Fruit fly (Drosophila melanogaster) whole organism, embryonic: Measurements from ENCODE around the gene Xe7.

Source experiments
- Bgb ChIP-seq: fragments of 200-800 bp; sonication (Bioruptor generic); IDR thresholded peaks from 2 replicates; pipeline ENCODE4 v1.3.6; 2022; ENCODE audit warnings: missing biosample characterization, missing genetic modification characterization; ENCODE audit not compliant: partially characterized antibody
- CG13624 ChIP-seq: fragments of 200-800 bp; sonication (Bioruptor generic); optimal IDR thresholded peaks from 2 replicates; lab custom pipeline; 2016; ENCODE audit warnings: missing biosample characterization, missing genetic modification characterization
- CG1529 ChIP-seq: fragments of 200-800 bp; sonication (Bioruptor generic); optimal IDR thresholded peaks from 3 replicates; lab custom pipeline; 2018; ENCODE audit warnings: missing biosample characterization, missing genetic modification characterization
- CG1603 ChIP-seq: fragments of 200-800 bp; sonication (Bioruptor generic); optimal IDR thresholded peaks from 2 replicates; lab custom pipeline; 2019; ENCODE audit warnings: missing biosample characterization, mild to moderate bottlenecking, missing genetic modification characterization, moderate library complexity
- CG1792 ChIP-seq: fragments of 200-800 bp; sonication (Bioruptor generic); optimal IDR thresholded peaks from 2 replicates; lab custom pipeline; 2016; ENCODE audit warnings: missing biosample characterization, missing genetic modification characterization
- CG18599 ChIP-seq: fragments of 200-800 bp; sonication (Bioruptor generic); optimal IDR thresholded peaks from 3 replicates; lab custom pipeline; 2017; ENCODE audit warnings: missing biosample characterization, missing genetic modification characterization, mild to moderate bottlenecking, moderate library complexity, missing genetic modification reagents
- CG18764 ChIP-seq: fragments of 200-800 bp; sonication (Bioruptor generic); optimal IDR thresholded peaks from 3 replicates; lab custom pipeline; 2016; ENCODE audit warnings: missing biosample characterization, missing genetic modification characterization
- CG2712 ChIP-seq: fragments of 200-800 bp; optimal IDR thresholded peaks from 3 replicates; lab custom pipeline; 2019; ENCODE audit warnings: missing biosample characterization, mild to moderate bottlenecking, missing genetic modification characterization, moderate library complexity
- CG3995 ChIP-seq: fragments of 200-800 bp; sonication (Bioruptor generic); optimal IDR thresholded peaks from 3 replicates; lab custom pipeline; 2016; ENCODE audit warnings: missing biosample characterization, missing genetic modification characterization
- CG42726 ChIP-seq: fragments of 200-800 bp; sonication (Bioruptor generic); IDR thresholded peaks from 2 replicates; pipeline ENCODE4 v1.3.6; 2022; ENCODE audit warnings: missing biosample characterization, missing genetic modification characterization; ENCODE audit not compliant: partially characterized antibody
- CG4730 ChIP-seq: fragments of 200-800 bp; sonication (Bioruptor generic); IDR thresholded peaks from 2 replicates; pipeline ENCODE4 v1.3.6; 2022; ENCODE audit warnings: missing biosample characterization, missing genetic modification characterization
- CG6689 ChIP-seq: fragments of 200-800 bp; sonication (Bioruptor generic); IDR thresholded peaks from 2 replicates; pipeline ENCODE4 v1.3.6; 2022; ENCODE audit warnings: missing biosample characterization, missing genetic modification characterization
- CG8290 ChIP-seq, 3 experiments: fragments of 200-800 bp; sonication (Bioruptor generic); optimal IDR thresholded peaks; 2 replicates each; lab custom pipeline; 2016 to 2019; ENCODE audit warnings: missing biosample characterization in 3 of 3, missing genetic modification characterization in 3 of 3, mild to moderate bottlenecking in 2 of 3, moderate library complexity in 1 of 3
- CG8924 ChIP-seq: fragments of 200-800 bp; optimal IDR thresholded peaks from 3 replicates; lab custom pipeline; 2019; ENCODE audit warnings: missing biosample characterization, mild to moderate bottlenecking, missing genetic modification characterization, moderate library complexity
- CG9727 ChIP-seq: fragments of 200-800 bp; sonication (Bioruptor generic); optimal IDR thresholded peaks from 3 replicates; lab custom pipeline; 2017; ENCODE audit warnings: missing biosample characterization, mild to moderate bottlenecking, missing genetic modification characterization
- CG9932 ChIP-seq: fragments of 200-800 bp; sonication (Bioruptor generic); IDR thresholded peaks from 2 replicates; pipeline ENCODE4 v1.3.6; 2022; ENCODE audit warnings: missing biosample characterization, missing genetic modification characterization
- CoRest ChIP-seq: fragments of 200-800 bp; sonication (Bioruptor generic); optimal IDR thresholded peaks from 3 replicates; lab custom pipeline; 2018; ENCODE audit warnings: missing biosample characterization, mild to moderate bottlenecking, missing genetic modification characterization, moderate library complexity
- E2f1 ChIP-seq: fragments of 200-800 bp; sonication (Bioruptor generic); IDR thresholded peaks from 2 replicates; pipeline ENCODE4 v1.3.6; 2022; ENCODE audit warnings: missing biosample characterization, missing genetic modification characterization
- E2f2 ChIP-seq: fragments of 200-800 bp; sonication (Bioruptor generic); IDR thresholded peaks from 2 replicates; pipeline ENCODE4 v1.3.6; 2022; ENCODE audit warnings: missing biosample characterization, missing genetic modification characterization
- MBD-R2 ChIP-seq: fragments of 200-800 bp; sonication (Bioruptor generic); IDR thresholded peaks from 2 replicates; pipeline ENCODE4 v1.3.6; 2022; ENCODE audit warnings: missing biosample characterization, missing genetic modification characterization
- MTF-1 ChIP-seq: fragments of 200-800 bp; sonication (Bioruptor generic); optimal IDR thresholded peaks from 2 replicates; lab custom pipeline; 2018; ENCODE audit warnings: missing biosample characterization, mild to moderate bottlenecking, missing genetic modification characterization, borderline replicate concordance
- Pdp1 ChIP-seq, 2 experiments: fragments of 200-800 bp; sonication (Bioruptor generic); optimal IDR thresholded peaks; 3 replicates each; lab custom pipeline; 2016; ENCODE audit warnings: missing biosample characterization in 2 of 2, missing genetic modification characterization in 2 of 2, mild to moderate bottlenecking in 1 of 2, moderate library complexity in 1 of 2
- amos ChIP-seq: fragments of 200-800 bp; sonication (Bioruptor generic); IDR thresholded peaks from 2 replicates; pipeline ENCODE4 v1.3.6; 2022; ENCODE audit warnings: missing biosample characterization, missing genetic modification characterization; ENCODE audit not compliant: partially characterized antibody
- ato ChIP-seq: fragments of 200-800 bp; sonication (Bioruptor generic); IDR thresholded peaks from 2 replicates; pipeline ENCODE4 v1.3.6; 2022; ENCODE audit warnings: missing biosample characterization, missing genetic modification characterization; ENCODE audit not compliant: partially characterized antibody
- bab2 ChIP-seq: fragments of 200-800 bp; sonication (Bioruptor generic); optimal IDR thresholded peaks from 2 replicates; lab custom pipeline; 2016; ENCODE audit warnings: missing biosample characterization, missing genetic modification characterization
- bbx ChIP-seq: fragments of 200-800 bp; sonication (Bioruptor generic); IDR thresholded peaks from 2 replicates; pipeline ENCODE4 v1.3.6; 2022; ENCODE audit warnings: missing biosample characterization, missing genetic modification characterization; ENCODE audit not compliant: partially characterized antibody
- chinmo ChIP-seq: fragments of 200-800 bp; sonication (Bioruptor generic); IDR thresholded peaks from 4 replicates; pipeline ENCODE4 v1.3.6; 2022; ENCODE audit warnings: missing biosample characterization, missing genetic modification characterization; ENCODE audit not compliant: partially characterized antibody
- dpn ChIP-seq, 2 experiments: fragments of 200-800 bp; sonication (Bioruptor generic); optimal IDR thresholded peaks; 3 replicates each; lab custom pipeline; 2016; ENCODE audit warnings: missing biosample characterization in 2 of 2, missing genetic modification characterization in 2 of 2
- dysf ChIP-seq: fragments of 200-800 bp; sonication (Bioruptor generic); IDR thresholded peaks from 3 replicates; pipeline ENCODE4 v1.3.6; 2022; ENCODE audit warnings: missing biosample characterization, missing genetic modification characterization
- hbn ChIP-seq: fragments of 200-800 bp; sonication (Bioruptor generic); IDR thresholded peaks from 2 replicates; pipeline ENCODE4 v1.3.6; 2022; ENCODE audit warnings: missing biosample characterization, missing genetic modification characterization; ENCODE audit not compliant: partially characterized antibody
- inv ChIP-seq: fragments of 200-800 bp; sonication (Bioruptor generic); IDR thresholded peaks from 2 replicates; pipeline ENCODE4 v1.3.6; 2022; ENCODE audit warnings: missing biosample characterization, missing genetic modification characterization; ENCODE audit not compliant: partially characterized antibody
- nerfin-1 ChIP-seq: fragments of 200-800 bp; sonication (Bioruptor generic); optimal IDR thresholded peaks from 3 replicates; lab custom pipeline; 2019; ENCODE audit warnings: missing biosample characterization, mild to moderate bottlenecking, missing genetic modification characterization, moderate library complexity
- odd ChIP-seq: fragments of 200-800 bp; sonication (Bioruptor generic); optimal IDR thresholded peaks from 2 replicates; lab custom pipeline; 2017; ENCODE audit warnings: missing biosample characterization, mild to moderate bottlenecking, missing genetic modification characterization
- phol ChIP-seq: fragments of 200-800 bp; sonication (Bioruptor generic); optimal IDR thresholded peaks from 3 replicates; lab custom pipeline; 2018; ENCODE audit warnings: missing biosample characterization, mild to moderate bottlenecking, missing genetic modification characterization, moderate library complexity
- row ChIP-seq: fragments of 200-800 bp; sonication (Bioruptor generic); IDR thresholded peaks from 3 replicates; pipeline ENCODE4 v1.3.6; 2022; ENCODE audit warnings: missing biosample characterization, missing genetic modification characterization
- schlank ChIP-seq: fragments of 200-800 bp; sonication (Bioruptor generic); optimal IDR thresholded peaks from 2 replicates; lab custom pipeline; 2018; ENCODE audit warnings: missing biosample characterization, mild to moderate bottlenecking, missing genetic modification characterization
- scrt ChIP-seq: fragments of 200-800 bp; sonication (Bioruptor generic); optimal IDR thresholded peaks from 2 replicates; lab custom pipeline; 2018; ENCODE audit warnings: missing biosample characterization, mild to moderate bottlenecking, missing genetic modification characterization, moderate library complexity
- slbo ChIP-seq: fragments of 200-800 bp; sonication (Bioruptor generic); IDR thresholded peaks from 2 replicates; pipeline ENCODE4 v1.3.6; 2022; ENCODE audit warnings: missing biosample characterization, missing genetic modification characterization
- slp2 ChIP-seq: fragments of 200-800 bp; sonication (Bioruptor generic); optimal IDR thresholded peaks from 2 replicates; lab custom pipeline; 2016; ENCODE audit warnings: missing biosample characterization, missing genetic modification characterization
- sna ChIP-seq: fragments of 200-800 bp; sonication (Bioruptor generic); IDR thresholded peaks from 2 replicates; pipeline ENCODE4 v1.3.6; 2022; ENCODE audit warnings: missing biosample characterization, missing genetic modification characterization; ENCODE audit not compliant: partially characterized antibody
- trem ChIP-seq: fragments of 200-800 bp; optimal IDR thresholded peaks from 3 replicates; lab custom pipeline; 2019; ENCODE audit warnings: missing biosample characterization, mild to moderate bottlenecking, missing genetic modification characterization, moderate library complexity
- unc-4 ChIP-seq: fragments of 200-800 bp; sonication (Bioruptor generic); IDR thresholded peaks from 2 replicates; pipeline ENCODE4 v1.3.6; 2022; ENCODE audit warnings: missing biosample characterization, missing genetic modification characterization; ENCODE audit not compliant: partially characterized antibody
- unpg ChIP-seq: fragments of 200-800 bp; sonication (Bioruptor generic); optimal IDR thresholded peaks from 3 replicates; lab custom pipeline; 2018; ENCODE audit warnings: missing biosample characterization, mild to moderate bottlenecking, missing genetic modification characterization, moderate library complexity
- vnd ChIP-seq: fragments of 200-800 bp; sonication (Bioruptor generic); IDR thresholded peaks from 3 replicates; pipeline ENCODE4 v1.3.6; 2022; ENCODE audit warnings: missing biosample characterization, missing genetic modification characterization; ENCODE audit not compliant: partially characterized antibody

The Xe7 gene

DNA sequence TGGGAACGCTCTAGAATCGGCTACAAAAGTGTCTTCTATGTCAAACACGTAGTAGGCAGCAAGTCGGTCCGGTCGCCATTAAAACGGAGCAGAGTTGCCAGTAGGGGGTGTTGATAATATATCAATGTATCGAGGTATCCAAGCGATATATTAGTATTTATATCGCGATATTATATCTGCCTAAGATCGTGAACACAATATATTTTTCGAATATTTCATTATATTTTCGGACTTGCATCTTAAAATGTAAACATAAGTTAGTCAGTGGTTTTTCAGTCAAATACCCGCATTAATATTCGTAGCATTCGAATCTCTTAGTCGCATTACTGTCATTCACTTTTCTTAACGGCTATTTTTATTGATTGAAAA is 9.3 kb downstream of the Xe7 start, which contains the start of gene CG2182 (continued):
- peak; percentile 54; the same call in 2 of the 3 replicates for TF ChIP-seq dysf (GFP tag; lab: Robert Waterston, UW)
- peak; percentile 2 for TF ChIP-seq CG13624
- TF ChIP-seq unc-4 (GFP tag; lab: Robert Waterston, UW) = peak; percentile 9
- TF ChIP-seq unpg (GFP tag; lab: Kevin White, UChicago) = no peak
- TF ChIP-seq CG18764 (GFP tag; lab: Kevin White, UChicago) = peak; percentile 25
- peak; percentile 33 for TF ChIP-seq trem (tag; lab: Kevin White, UChicago)
- TF ChIP-seq CG1792 (GFP tag; lab: Kevin White, UChicago) = peak; percentile 8
- no peak for TF ChIP-seq nerfin-1 (tag; lab: Kevin White, UChicago)
- peak; percentile 80 for TF ChIP-seq CG42726 (GFP tag; lab: Robert Waterston, UW)
- TF ChIP-seq CG6689 (GFP tag; lab: Robert Waterston, UW) = 0 out of 2 replicates have a peak, but pooled peaks have one; percentile 5
- no peak for TF ChIP-seq schlank
- peak; percentile 14 for TF ChIP-seq hbn
- TF ChIP-seq ato (GFP tag; lab: Robert Waterston, UW) = peak; percentile 83
- TF ChIP-seq CG3995 (GFP tag; lab: Kevin White, UChicago) = peak; percentile 84
- no peak for TF ChIP-seq CG1529 (GFP tag; lab: Kevin White, UChicago)
- TF ChIP-seq dpn (GFP tag; optimal IDR thresholded peaks at IDR 0.05; lab: Kevin White, UChicago) = peak in 1 of 2 experiments; percentile 1
- peak; percentile 90 for TF ChIP-seq bbx (GFP tag; lab: Robert Waterston, UW)
- TF ChIP-seq MBD-R2 (GFP tag; lab: Robert Waterston, UW) = 0 out of 2 replicates have a peak, but pooled peaks have one; percentile 10
- no peak for TF ChIP-seq scrt (GFP tag; lab: Kevin White, UChicago)
- peak; percentile 12; the same call in 1 of the 2 replicates for TF ChIP-seq sna (GFP tag; lab: Robert Waterston, UW)
- TF ChIP-seq CG8290 (GFP tag; optimal IDR thresholded peaks at IDR 0.05; lab: Kevin White, UChicago) = no peak
- TF ChIP-seq CG8290 (tag; optimal IDR thresholded peaks at IDR 0.05; lab: Kevin White, UChicago) = peak; percentile 48 to 50
- peak; percentile 23 for TF ChIP-seq slbo
- TF ChIP-seq odd = no peak
- TF ChIP-seq row (GFP tag; lab: Robert Waterston, UW) = peak; percentile 74
- TF ChIP-seq E2f2 (GFP tag; lab: Robert Waterston, UW) = no peak
- TF ChIP-seq CG8924 (tag; lab: Kevin White, UChicago) = no peak
- TF ChIP-seq CG18599 = peak; percentile 18
- peak; percentile 62 for TF ChIP-seq inv (GFP tag; lab: Robert Waterston, UW)
- TF ChIP-seq Pdp1 (GFP tag; optimal IDR thresholded peaks at IDR 0.05; lab: Kevin White, UChicago) = peak in 1 of 2 experiments; percentile 33
- TF ChIP-seq Bgb (GFP tag; lab: Robert Waterston, UW) = peak; percentile 77
- TF ChIP-seq CG9727 (GFP tag; lab: Kevin White, UChicago) = no peak
- peak; percentile 42 for TF ChIP-seq vnd (GFP tag; lab: Robert Waterston, UW)
- TF ChIP-seq MTF-1 (GFP tag; lab: Kevin White, UChicago) = no peak
- no peak for TF ChIP-seq bab2 (GFP tag; lab: Kevin White, UChicago)
- no peak for TF ChIP-seq CG2712 (tag; lab: Kevin White, UChicago)
- no peak for TF ChIP-seq CG4730 (GFP tag; lab: Robert Waterston, UW)
- TF ChIP-seq CG9932 (GFP tag; lab: Robert Waterston, UW) = peak; percentile 41; the same call in 1 of the 2 replicates
- TF ChIP-seq E2f1 (GFP tag; lab: Robert Waterston, UW) = no peak
- peak; percentile 90 for TF ChIP-seq phol (tag; lab: Kevin White, UChicago)
- TF ChIP-seq amos (GFP tag; lab: Robert Waterston, UW) = peak; percentile 86
- TF ChIP-seq slp2 = no peak
- TF ChIP-seq CG1603 (tag; lab: Kevin White, UChicago) = peak; percentile 44
- TF ChIP-seq chinmo = peak; percentile 6; the same call in 1 of the 4 replicates
- TF ChIP-seq CoRest (tag; lab: Kevin White, UChicago) = no peak
